Fruit fly (Drosophila melanogaster): ENCODE data around the gene CG33272.

Gene CG33272

DNA sequence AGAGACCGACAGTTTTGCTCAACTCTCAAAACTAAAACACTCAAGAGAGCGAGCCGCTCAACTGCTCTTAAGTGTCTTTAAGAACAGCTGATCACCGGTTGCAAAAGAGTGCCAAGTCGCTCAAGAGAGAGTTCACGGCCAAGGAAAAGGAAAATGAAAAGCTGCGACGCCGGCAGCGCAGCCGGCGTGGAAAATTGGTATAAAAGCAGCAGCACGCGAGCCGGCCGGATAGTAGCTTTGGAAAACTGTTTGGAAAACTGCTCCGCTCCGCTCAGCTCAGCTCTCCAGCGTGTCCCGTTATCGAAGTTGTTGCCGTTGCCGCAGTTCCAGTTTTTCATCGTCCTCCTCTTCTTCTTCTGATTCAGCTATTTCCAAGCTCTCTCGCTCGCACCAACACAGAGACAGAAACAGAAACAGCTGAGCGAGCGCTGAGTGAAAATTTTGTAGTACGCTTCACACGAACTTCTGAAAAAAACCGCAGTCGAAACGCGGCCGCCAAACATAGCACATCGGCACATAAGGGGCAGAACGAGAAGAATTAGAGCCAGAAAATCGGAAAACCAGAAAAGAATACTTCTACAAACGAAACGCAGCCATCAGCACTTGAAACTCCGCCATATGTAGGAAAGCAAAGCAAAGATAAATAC lies 22.9 kb downstream of the CG33272 start, which contains the start of gene chrb (continued):
- TF ChIP-seq CG2129 (GFP tag; IDR thresholded peaks at IDR 0.05; ENCODE audit: partially characterized antibody) = no peak
- peak; percentile 58 for TF ChIP-seq p53 (GFP tag; optimal IDR thresholded peaks at IDR 0.05)
- TF ChIP-seq Mrtf (GFP tag; IDR thresholded peaks at IDR 0.05) = no peak
- no peak for TF ChIP-seq Sox102F (GFP tag; optimal IDR thresholded peaks at IDR 0.05)
- TF ChIP-seq Dip2 (GFP tag; IDR thresholded peaks at IDR 0.05) = no peak
- peak; percentile 2 for TF ChIP-seq MESR4 (GFP tag; optimal IDR thresholded peaks at IDR 0.05)
- TF ChIP-seq CG12155 (GFP tag; optimal IDR thresholded peaks at IDR 0.05) = no peak
- TF ChIP-seq CoRest (tag; optimal IDR thresholded peaks at IDR 0.05) = no peak
- TF ChIP-seq btn (GFP tag; optimal IDR thresholded peaks at IDR 0.05) = peak; percentile 77
- TF ChIP-seq Sry-δ (GFP tag; optimal IDR thresholded peaks at IDR 0.05) = peak; percentile 20
- TF ChIP-seq GATAe (GFP tag; conservative IDR thresholded peaks at IDR 0.05) = no peak
- peak; percentile 63 for TF ChIP-seq CG16863 (GFP tag; optimal IDR thresholded peaks at IDR 0.05)

DNA sequence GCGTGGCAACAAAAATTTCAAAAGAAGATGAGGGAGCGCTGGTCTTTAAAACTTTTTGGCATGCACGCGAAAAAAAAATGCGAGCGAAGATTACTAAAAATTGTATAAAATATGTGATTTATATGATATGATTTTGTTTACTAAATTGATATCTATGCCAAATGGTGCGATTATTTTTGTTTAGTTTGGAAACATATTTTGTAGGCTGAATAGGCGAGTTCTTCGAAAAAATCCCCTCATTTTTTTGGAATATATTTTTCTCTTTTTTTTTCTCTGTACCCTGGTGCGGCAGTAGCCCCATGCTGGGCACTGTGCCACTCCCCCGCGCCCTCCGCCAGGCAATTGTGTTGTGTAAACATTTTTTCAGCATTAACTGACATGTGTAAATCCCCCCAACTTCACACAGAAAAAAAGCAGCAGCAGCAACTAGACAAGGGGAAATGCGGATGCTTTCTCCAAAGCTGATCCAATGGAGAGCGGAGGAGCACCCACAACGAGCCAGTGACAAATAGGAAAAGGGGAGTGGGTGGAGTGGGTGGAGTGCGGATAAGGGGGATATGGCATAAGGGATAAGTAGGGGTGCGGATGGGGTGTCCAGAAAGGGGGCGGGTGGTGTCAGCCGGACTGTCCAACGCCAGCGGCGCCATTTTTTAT lies 24.3 kb downstream of the CG33272 start:
- no peak for TF ChIP-seq pfk (GFP tag; optimal IDR thresholded peaks at IDR 0.05)
- no peak for TF ChIP-seq CG42726 (GFP tag; IDR thresholded peaks at IDR 0.05; ENCODE audit: partially characterized antibody)
- no peak for TF ChIP-seq Tbp (GFP tag; optimal IDR thresholded peaks at IDR 0.05)
- TF ChIP-seq klu (GFP tag; IDR thresholded peaks at IDR 0.05) = no peak
- TF ChIP-seq CG17385 (GFP tag; optimal IDR thresholded peaks at IDR 0.05) = peak; percentile 17
- TF ChIP-seq Oli (tag; optimal IDR thresholded peaks at IDR 0.05) = peak; percentile 12
- no peak for TF ChIP-seq CG12769 (tag; optimal IDR thresholded peaks at IDR 0.05)
- TF ChIP-seq E2f1 (GFP tag; IDR thresholded peaks at IDR 0.05) = 0 out of 2 replicates have a peak, but pooled peaks have one; percentile 22
- TF ChIP-seq CG18619 (GFP tag; optimal IDR thresholded peaks at IDR 0.05) = no peak
- TF ChIP-seq CG7556 (GFP tag; optimal IDR thresholded peaks at IDR 0.05) = no peak
- TF ChIP-seq Rfx (GFP tag; IDR thresholded peaks at IDR 0.05) = no peak
- no peak for TF ChIP-seq jumu (GFP tag; optimal IDR thresholded peaks at IDR 0.05)
- TF ChIP-seq CG18262 (tag; optimal IDR thresholded peaks at IDR 0.05) = peak; percentile 40
- TF ChIP-seq CTCF (GFP tag; optimal IDR thresholded peaks at IDR 0.05) = no peak
- no peak for TF ChIP-seq Dfd (GFP tag; optimal IDR thresholded peaks at IDR 0.05)
- 0 out of 2 replicates have a peak, but pooled peaks have one; percentile 10 for TF ChIP-seq Ada2b (GFP tag; IDR thresholded peaks at IDR 0.05)
- peak; percentile 3 for TF ChIP-seq Camta (GFP tag; optimal IDR thresholded peaks at IDR 0.05)
- TF ChIP-seq Sox100B (GFP tag; optimal IDR thresholded peaks at IDR 0.05) = no peak
- no peak for TF ChIP-seq CG6791 (GFP tag; IDR thresholded peaks at IDR 0.05; ENCODE audit: partially characterized antibody)
- no peak for TF ChIP-seq CG33213 (GFP tag; optimal IDR thresholded peaks at IDR 0.05)
- no peak for TF ChIP-seq stc (GFP tag; IDR thresholded peaks at IDR 0.05)
- no peak for TF ChIP-seq ind (GFP tag; optimal IDR thresholded peaks at IDR 0.05)
- no peak for TF ChIP-seq CG15696 (tag; optimal IDR thresholded peaks at IDR 0.05)
- no peak for TF ChIP-seq Hr39 (optimal IDR thresholded peaks at IDR 0.05)
- no peak for TF ChIP-seq CG30431 (GFP tag; optimal IDR thresholded peaks at IDR 0.05)
- TF ChIP-seq CG17361 (GFP tag; IDR thresholded peaks at IDR 0.05) = peak; percentile 40; the same call in 2 of the 3 replicates
- no peak for TF ChIP-seq schlank (tag; optimal IDR thresholded peaks at IDR 0.05)
- no peak for TF ChIP-seq Sry-β (GFP tag; optimal IDR thresholded peaks at IDR 0.05)
- TF ChIP-seq Pdp1 (GFP tag; optimal IDR thresholded peaks at IDR 0.05) = peak in 1 of 2 experiments; percentile 21
- no peak for TF ChIP-seq lilli (GFP tag; optimal IDR thresholded peaks at IDR 0.05)
- TF ChIP-seq dmrt11E (tag; optimal IDR thresholded peaks at IDR 0.05) = peak; percentile 26
- TF ChIP-seq aop (GFP tag; IDR thresholded peaks at IDR 0.05) = no peak
- TF ChIP-seq CG32772 (GFP tag; IDR thresholded peaks at IDR 0.05) = no peak
- TF ChIP-seq CG10431 (GFP tag; optimal IDR thresholded peaks at IDR 0.05) = no peak
- no peak for TF ChIP-seq Chrac-16 (GFP tag; optimal IDR thresholded peaks at IDR 0.05)
- no peak for TF ChIP-seq Scr (GFP tag; IDR thresholded peaks at IDR 0.05; ENCODE audit: partially characterized antibody)
- TF ChIP-seq CG7928 (GFP tag; optimal IDR thresholded peaks at IDR 0.05) = no peak
